Worm (Caenorhabditis elegans) whole organism, late embryonic: Measurements from ENCODE around the gene sri-30.

Experiments used
- K02D7.2 ChIP-seq: sonication (generic microtip); optimal IDR thresholded peaks from 2 replicates; lab custom pipeline; 2017; ENCODE audit warnings: mild to moderate bottlenecking, missing genetic modification characterization, missing compliant biosample characterization
- ama-1 ChIP-seq: fragments of 150-350 bp; optimal IDR thresholded peaks from 2 replicates; lab custom pipeline; 2014
- dmd-4 ChIP-seq: sonication (generic microtip); optimal IDR thresholded peaks from 2 replicates; lab custom pipeline; 2016; ENCODE audit warnings: borderline replicate concordance, missing genetic modification characterization, missing compliant biosample characterization
- eyg-1 ChIP-seq: sonication (generic microtip); optimal IDR thresholded peaks from 2 replicates; lab custom pipeline; 2016; ENCODE audit warnings: missing genotype, missing genetic modification characterization, missing compliant biosample characterization
- fax-1 ChIP-seq: sonication (generic microtip); optimal IDR thresholded peaks from 2 replicates; lab custom pipeline; 2016; ENCODE audit warnings: missing genotype, missing genetic modification characterization, missing compliant biosample characterization
- fkh-10 ChIP-seq: fragments of 150-350 bp; optimal IDR thresholded peaks from 2 replicates; lab custom pipeline; 2014; ENCODE audit warnings: missing biosample characterization, missing genetic modification reagents, missing genetic modification characterization
- hlh-8 ChIP-seq: sonication (generic microtip); optimal IDR thresholded peaks from 2 replicates; lab custom pipeline; 2016; ENCODE audit warnings: missing genotype, missing genetic modification characterization, missing compliant biosample characterization
- nhr-11 ChIP-seq: fragments of 150-350 bp; optimal IDR thresholded peaks from 2 replicates; lab custom pipeline; 2014; ENCODE audit warnings: missing biosample characterization, missing genetic modification characterization
- pat-9 ChIP-seq: fragments of 200-800 bp; sonication (Bioruptor generic); optimal IDR thresholded peaks from 2 replicates; lab custom pipeline; 2018; ENCODE audit warnings: mild to moderate bottlenecking, missing genetic modification characterization, moderate library complexity, missing compliant biosample characterization
- pha-4 ChIP-seq: fragments of 150-350 bp; optimal IDR thresholded peaks from 2 replicates; lab custom pipeline; 2018; ENCODE audit warnings: missing biosample characterization, missing genetic modification reagents, missing genetic modification characterization
- ref-2 ChIP-seq: sonication (generic microtip); optimal IDR thresholded peaks from 2 replicates; lab custom pipeline; 2016; ENCODE audit warnings: missing genetic modification characterization, missing compliant biosample characterization
- rnt-1 ChIP-seq: sonication (generic microtip); optimal IDR thresholded peaks from 2 replicates; lab custom pipeline; 2016; ENCODE audit warnings: missing genetic modification characterization, missing compliant biosample characterization
- sdc-2 ChIP-seq: sonication (generic microtip); optimal IDR thresholded peaks from 2 replicates; lab custom pipeline; 2016; ENCODE audit warnings: missing genotype, missing genetic modification characterization, missing compliant biosample characterization
- syd-9 ChIP-seq: sonication (generic microtip); optimal IDR thresholded peaks from 2 replicates; lab custom pipeline; 2016; ENCODE audit warnings: mild to moderate bottlenecking, missing genetic modification characterization, moderate library complexity, missing compliant biosample characterization

DNA sequence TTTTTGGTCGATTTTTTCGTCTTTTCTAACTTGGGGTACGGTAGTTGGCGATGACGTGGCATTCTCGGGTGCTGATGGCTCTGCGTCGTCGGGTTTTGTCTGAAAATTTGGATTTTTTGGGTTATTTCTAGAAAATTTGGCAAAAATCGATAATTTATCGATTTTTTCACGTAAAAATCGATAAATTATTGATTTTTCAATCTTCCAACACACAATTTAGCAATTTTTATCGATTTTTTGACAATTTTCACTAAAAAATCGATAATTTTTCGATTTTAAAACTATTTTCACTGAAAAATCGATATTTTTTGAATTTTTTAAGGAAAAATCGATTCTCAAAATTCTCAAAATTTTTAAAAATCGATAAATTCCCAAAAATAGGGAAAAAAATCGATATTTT is 16.9 kb downstream of the sri-30 start:
- TF ChIP-seq syd-9 (tag; lab: Kevin White, UChicago) = no peak
- TF ChIP-seq K02D7.2 (tag; lab: Kevin White, UChicago) = no peak
- TF ChIP-seq sdc-2 (tag; lab: Kevin White, UChicago) = no peak
- TF ChIP-seq fkh-10 (GFP tag; lab: Kevin White, UChicago) = no peak
- no peak for TF ChIP-seq pat-9 (tag; lab: Kevin White, UChicago)
- no peak for TF ChIP-seq rnt-1 (tag; lab: Kevin White, UChicago)
- TF ChIP-seq ama-1 (lab: Kevin White, UChicago) = no peak
- TF ChIP-seq nhr-11 = no peak
- no peak for TF ChIP-seq pha-4 (tag; lab: Kevin White, UChicago)
- TF ChIP-seq dmd-4 (tag; lab: Kevin White, UChicago) = no peak
- TF ChIP-seq ref-2 = no peak
- no peak for TF ChIP-seq eyg-1 (tag; lab: Kevin White, UChicago)
- no peak for TF ChIP-seq fax-1
- no peak for TF ChIP-seq hlh-8 (tag; lab: Kevin White, UChicago)
